Worm (Caenorhabditis elegans) whole organism, early embryonic: ENCODE data around the gene W03C9.8.

Experiments used
- ama-1 ChIP-seq: fragments of 150-350 bp; optimal IDR thresholded peaks from 2 replicates; lab custom pipeline; 2014
- ceh-13 ChIP-seq: fragments of 200-800 bp; sonication (Bioruptor generic); optimal IDR thresholded peaks from 2 replicates; lab custom pipeline; 2018; ENCODE audit warnings: mild to moderate bottlenecking, missing genetic modification characterization, missing compliant biosample characterization
- ets-7 ChIP-seq: sonication (generic microtip); optimal IDR thresholded peaks from 2 replicates; lab custom pipeline; 2016; ENCODE audit warnings: missing genotype, missing genetic modification characterization, missing compliant biosample characterization
- hmbx-1 ChIP-seq: sonication (generic microtip); optimal IDR thresholded peaks from 2 replicates; lab custom pipeline; 2016; ENCODE audit warnings: mild to moderate bottlenecking, missing genetic modification characterization, missing compliant biosample characterization
- hnd-1 ChIP-seq: sonication (generic microtip); optimal IDR thresholded peaks from 2 replicates; lab custom pipeline; 2016; ENCODE audit warnings: missing genetic modification characterization, missing compliant biosample characterization
- pes-1 ChIP-seq: fragments of 200-800 bp; sonication (Bioruptor generic); IDR thresholded peaks from 2 replicates; pipeline ENCODE4 v1.3.6; 2022; ENCODE audit warnings: missing genetic modification reagents, missing genetic modification characterization, missing compliant biosample characterization
- scrt-1 ChIP-seq: fragments of 200-800 bp; sonication (Bioruptor generic); IDR thresholded peaks from 2 replicates; pipeline ENCODE4 v1.3.6; 2022; ENCODE audit warnings: missing genetic modification characterization, missing compliant biosample characterization
- tbx-11 ChIP-seq: fragments of 200-800 bp; sonication (Bioruptor generic); IDR thresholded peaks from 2 replicates; pipeline ENCODE4 v1.3.6; 2022; ENCODE audit warnings: missing genetic modification characterization, missing compliant biosample characterization
- tra-4 ChIP-seq: sonication (generic microtip); optimal IDR thresholded peaks from 2 replicates; lab custom pipeline; 2017; ENCODE audit warnings: missing genetic modification characterization, missing compliant biosample characterization

DNA sequence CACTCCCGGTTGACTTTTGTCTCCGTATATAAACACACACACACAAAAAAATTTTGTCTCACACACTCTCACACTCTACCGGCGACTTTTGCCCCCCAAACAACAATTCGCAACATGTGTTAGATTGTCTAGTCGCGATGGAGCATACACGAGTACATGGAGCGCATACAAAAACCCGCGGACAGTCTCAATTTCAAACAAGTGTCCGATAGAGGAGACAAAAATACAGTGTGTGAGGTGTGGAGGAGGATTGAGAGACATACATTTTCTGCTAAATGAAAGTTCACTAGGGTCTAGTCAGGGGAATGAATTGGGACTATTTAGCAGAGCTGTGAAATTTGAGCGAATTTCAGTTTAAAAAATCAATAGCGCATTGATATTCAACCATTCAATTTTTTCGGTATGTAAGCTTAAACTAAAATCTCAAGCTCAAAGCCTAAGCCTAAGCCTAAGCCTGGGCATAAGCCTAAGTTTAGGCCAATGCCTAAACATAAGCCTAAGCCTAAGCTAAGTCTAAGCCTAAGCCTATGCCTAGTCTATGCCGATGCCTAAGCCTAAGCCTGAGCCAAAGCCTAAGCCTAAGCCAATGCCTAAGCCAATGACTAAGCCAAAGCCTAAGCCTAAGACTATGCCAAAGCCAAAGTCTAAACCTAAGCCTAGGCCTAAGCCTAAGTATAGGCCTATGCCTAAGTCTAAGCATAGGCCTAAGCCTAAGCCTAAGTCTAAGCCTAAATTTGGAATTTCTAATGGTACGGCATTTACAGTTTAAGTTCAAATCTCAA lies 25.6 kb upstream of the W03C9.8 start:
- TF ChIP-seq ama-1 (lab: Kevin White, UChicago) (no peak), hmbx-1 (tag; lab: Kevin White, UChicago) (no peak), hnd-1 (no peak), tbx-11 (no peak), ets-7 (no peak), scrt-1 (GFP tag; lab: Robert Waterston, UW) (no peak), pes-1 (GFP tag; lab: Robert Waterston, UW) (no peak), ceh-13 (no peak), tra-4 (tag; lab: Kevin White, UChicago) (no peak)
